Fruit fly (Drosophila melanogaster): ENCODE data around the gene Pde6.

DNA sequence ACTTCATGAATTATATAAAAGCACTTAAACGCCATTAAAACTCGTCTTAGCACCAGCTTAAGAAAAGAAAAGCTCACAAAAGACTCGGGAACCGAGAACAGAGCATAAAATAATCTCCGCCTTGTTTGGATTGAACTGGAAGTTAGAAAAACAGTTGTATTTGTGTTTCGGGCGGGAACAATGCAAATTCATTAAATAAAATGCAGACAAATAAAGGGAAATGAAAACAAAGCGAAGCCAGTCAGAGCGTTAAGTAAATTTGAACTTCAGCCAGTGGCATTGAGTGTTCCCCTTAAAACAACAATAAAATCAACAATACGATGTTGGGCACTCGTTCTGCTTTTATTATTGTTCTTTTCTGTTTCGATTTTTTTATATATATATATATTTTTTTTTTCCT lies 31.4 kb downstream of the Pde6 start:
- TF ChIP-seq toe (GFP tag; optimal IDR thresholded peaks at IDR 0.05) (no peak), CG1620 (GFP tag; optimal IDR thresholded peaks at IDR 0.05) (no peak), CG33017 (tag; optimal IDR thresholded peaks at IDR 0.05) (no peak), Crg-1 (GFP tag; optimal IDR thresholded peaks at IDR 0.05) (no peak), CG12768 (GFP tag; optimal IDR thresholded peaks at IDR 0.05) (no peak), pad (GFP tag; optimal IDR thresholded peaks at IDR 0.05) (no peak), bab1 (GFP tag; optimal IDR thresholded peaks at IDR 0.05) (no peak), CG7045 (GFP tag; optimal IDR thresholded peaks at IDR 0.05) (no peak), cic (GFP tag; optimal IDR thresholded peaks at IDR 0.05) (no peak), CG11617 (GFP tag; optimal IDR thresholded peaks at IDR 0.05) (no peak), ovo (GFP tag; optimal IDR thresholded peaks at IDR 0.05) (no peak), kay (GFP tag; ENCODE audit: borderline replicate concordance) (no peak), tj (GFP tag; optimal IDR thresholded peaks at IDR 0.05) (no peak), CG7101 (tag; optimal IDR thresholded peaks at IDR 0.05) (no peak)
